Worm (Caenorhabditis elegans): ENCODE measurements around the gene spv-1.

The spv-1 gene

ce11 chrII:7948278-7948677, 19.8 kb upstream of the spv-1 start:
- no peak for TF ChIP-seq pbrm-1 (GFP tag; IDR thresholded peaks at IDR 0.05)
- no peak for TF ChIP-seq C17E4.6 (GFP tag; IDR thresholded peaks at IDR 0.05)
- TF ChIP-seq madf-6 (GFP tag; IDR thresholded peaks at IDR 0.05): no peak
- TF ChIP-seq F52B5.7 (tag; optimal IDR thresholded peaks at IDR 0.05): no peak
- no peak for TF ChIP-seq F23B12.7 (tag; optimal IDR thresholded peaks at IDR 0.05; ENCODE audit: insufficient read depth)
- no peak for TF ChIP-seq snpc-1.3 (tag; optimal IDR thresholded peaks at IDR 0.05; ENCODE audit: insufficient read depth)
- no peak for TF ChIP-seq F39B2.1 (GFP tag; IDR thresholded peaks at IDR 0.05)
- no peak for TF ChIP-seq somi-1 (GFP tag; optimal IDR thresholded peaks at IDR 0.05)
- TF ChIP-seq mcd-1 (GFP tag; IDR thresholded peaks at IDR 0.05): no peak
- no peak for TF ChIP-seq tbx-9 (tag; optimal IDR thresholded peaks at IDR 0.05; ENCODE audit: borderline replicate concordance)
- no peak for TF ChIP-seq egl-44 (GFP tag; IDR thresholded peaks at IDR 0.05)
- no peak for TF ChIP-seq hrde-1 (tag; optimal IDR thresholded peaks at IDR 0.05; ENCODE audit: borderline replicate concordance)
- no peak for TF ChIP-seq ama-1 (optimal IDR thresholded peaks at IDR 0.05)
- TF ChIP-seq ama-1 (GFP tag; optimal IDR thresholded peaks at IDR 0.05): no peak
- no peak for TF ChIP-seq mel-28 (tag; optimal IDR thresholded peaks at IDR 0.05; ENCODE audit: borderline replicate concordance)
- no peak for TF ChIP-seq gei-17 (GFP tag; optimal IDR thresholded peaks at IDR 0.05)
- no peak for TF ChIP-seq F57C9.4 (tag; optimal IDR thresholded peaks at IDR 0.05)
- TF ChIP-seq attf-5 (GFP tag; optimal IDR thresholded peaks at IDR 0.05): no peak
- no peak for TF ChIP-seq madf-8 (GFP tag; conservative IDR thresholded peaks at IDR 0.05)
- TF ChIP-seq F49E8.2 (tag; optimal IDR thresholded peaks at IDR 0.05; ENCODE audit: insufficient read depth): no peak
- TF ChIP-seq zfh-2 (GFP tag; conservative IDR thresholded peaks at IDR 0.05): no peak

- no peak for TF ChIP-seq D2030.7 (GFP tag; IDR thresholded peaks at IDR 0.05)
- no peak for TF ChIP-seq ccch-3 (GFP tag; optimal IDR thresholded peaks at IDR 0.05)
- no peak for TF ChIP-seq egl-18 (GFP tag; IDR thresholded peaks at IDR 0.05)
- no peak for TF ChIP-seq nfyb-1 (GFP tag; IDR thresholded peaks at IDR 0.05)
- no peak for TF ChIP-seq mcd-1 (GFP tag; IDR thresholded peaks at IDR 0.05)
- no peak for TF ChIP-seq K11D2.4 (GFP tag; IDR thresholded peaks at IDR 0.05)
- TF ChIP-seq dpff-1 (tag; optimal IDR thresholded peaks at IDR 0.05): no peak
Measured at ce11 chrII:7946830-7947425, 18.4 kb upstream of the spv-1 start, which contains the start of gene ZK669.5. Gene ZK669.5 (minus strand): TSS chrII:7946880.

ce11 chrII:7945168-7945567, 16.7 kb upstream of the spv-1 start, which contains the start of gene dbt-1:
Gene dbt-1 (minus strand): TSS chrII:7945206.
- TF ChIP-seq F33H1.4 (GFP tag; IDR thresholded peaks at IDR 0.05) (peak; percentile 58), pha-4 (tag; optimal IDR thresholded peaks at IDR 0.05) (no peak), hmg-1.2 (GFP tag; IDR thresholded peaks at IDR 0.05) (0 out of 2 replicates have a peak, but pooled peaks have one; percentile 29), attf-3 (GFP tag; conservative IDR thresholded peaks at IDR 0.05) (0 out of 2 replicates have a peak, but pooled peaks have one; percentile 24), unc-62 (GFP tag; optimal IDR thresholded peaks at IDR 0.05) (no peak), nfya-1 (tag; optimal IDR thresholded peaks at IDR 0.05; ENCODE audit: borderline replicate concordance, insufficient read depth) (no peak), Y56A3A.18 (GFP tag; IDR thresholded peaks at IDR 0.05) (peak; percentile 55; the same call in 1 of the 2 replicates), ztf-18 (tag; optimal IDR thresholded peaks at IDR 0.05) (peak; percentile 95), xnd-1 (tag; optimal IDR thresholded peaks at IDR 0.05) (peak; percentile 40), ZK185.1 (tag; optimal IDR thresholded peaks at IDR 0.05; ENCODE audit: poor library complexity, severe bottlenecking) (peak; percentile 58), lin-40 (tag; optimal IDR thresholded peaks at IDR 0.05) (peak; percentile 75), bed-2 (GFP tag; IDR thresholded peaks at IDR 0.05) (no peak), tlf-1 (GFP tag; optimal IDR thresholded peaks at IDR 0.05) (peak; percentile 45), dpff-1 (tag; optimal IDR thresholded peaks at IDR 0.05) (no peak), ceh-100 (GFP tag; IDR thresholded peaks at IDR 0.05) (peak; percentile 31; the same call in 1 of the 2 replicates), F22D6.2 (tag; optimal IDR thresholded peaks at IDR 0.05) (no peak), mcd-1 (GFP tag; IDR thresholded peaks at IDR 0.05) (peak; percentile 81), egl-44 (GFP tag; IDR thresholded peaks at IDR 0.05) (no peak), aptf-2 (GFP tag; conservative IDR thresholded peaks at IDR 0.05) (no peak), C06A6.2 (GFP tag; conservative IDR thresholded peaks at IDR 0.05) (no peak), nhr-179 (tag; optimal IDR thresholded peaks at IDR 0.05) (no peak), ztf-3 (GFP tag; optimal IDR thresholded peaks at IDR 0.05) (no peak)
